Fruit fly (Drosophila melanogaster) whole organism, pupa: ENCODE results near the gene elm.
A peak's percentile ranks its signal among the peaks of the same experiment; 100 is the strongest.

Experiments
- CG10348 ChIP-seq: fragments of 200-800 bp; sonication (Bioruptor generic); IDR thresholded peaks from 2 replicates; pipeline ENCODE4 v1.3.6; 2022; ENCODE audit warnings: missing biosample characterization, missing genetic modification characterization
- CG12605 ChIP-seq: fragments of 200-800 bp; sonication (Bioruptor generic); IDR thresholded peaks from 2 replicates; pipeline ENCODE4 v1.3.6; 2022; ENCODE audit warnings: missing biosample characterization, missing genetic modification characterization
- CG13204 ChIP-seq: fragments of 200-800 bp; sonication (Bioruptor generic); optimal IDR thresholded peaks from 2 replicates; lab custom pipeline; 2018; ENCODE audit warnings: missing biosample characterization, mild to moderate bottlenecking, missing genetic modification characterization, moderate library complexity
- CG14655 ChIP-seq: fragments of 200-800 bp; sonication (Bioruptor generic); optimal IDR thresholded peaks from 3 replicates; lab custom pipeline; 2017; ENCODE audit warnings: mild to moderate bottlenecking, missing biosample characterization, missing genetic modification reagents, missing genetic modification characterization
- CG15710 ChIP-seq: fragments of 200-800 bp; sonication (Bioruptor generic); optimal IDR thresholded peaks from 2 replicates; lab custom pipeline; 2018; ENCODE audit warnings: missing biosample characterization, mild to moderate bottlenecking, missing genetic modification characterization, moderate library complexity
- CG17806 ChIP-seq: fragments of 200-800 bp; sonication (Bioruptor generic); optimal IDR thresholded peaks from 2 replicates; lab custom pipeline; 2018; ENCODE audit warnings: missing biosample characterization, mild to moderate bottlenecking, missing genetic modification characterization, moderate library complexity
- CG32121 ChIP-seq: fragments of 200-800 bp; sonication (Bioruptor generic); IDR thresholded peaks from 2 replicates; pipeline ENCODE4 v1.3.6; 2022; ENCODE audit warnings: missing biosample characterization, missing genetic modification characterization
- CG34367 ChIP-seq: fragments of 200-800 bp; sonication (Bioruptor generic); optimal IDR thresholded peaks from 2 replicates; lab custom pipeline; 2018; ENCODE audit warnings: missing biosample characterization, mild to moderate bottlenecking, missing genetic modification characterization
- CG4496 ChIP-seq: fragments of 200-800 bp; sonication (Bioruptor generic); IDR thresholded peaks from 3 replicates; pipeline ENCODE4 v1.3.6; 2022; ENCODE audit warnings: missing biosample characterization, missing genetic modification characterization
- CG8159 ChIP-seq: fragments of 200-800 bp; sonication (Bioruptor generic); optimal IDR thresholded peaks from 3 replicates; lab custom pipeline; 2018; ENCODE audit warnings: missing biosample characterization, mild to moderate bottlenecking, missing genetic modification characterization, moderate library complexity
- CG8301 ChIP-seq: fragments of 200-800 bp; sonication (Bioruptor generic); optimal IDR thresholded peaks from 2 replicates; lab custom pipeline; 2018; ENCODE audit warnings: missing biosample characterization, mild to moderate bottlenecking, missing genetic modification characterization
- CG9948 ChIP-seq: fragments of 200-800 bp; sonication (Bioruptor generic); optimal IDR thresholded peaks from 2 replicates; lab custom pipeline; 2018; ENCODE audit warnings: missing biosample characterization, mild to moderate bottlenecking, missing genetic modification characterization, moderate library complexity
- D1 ChIP-seq: fragments of 200-800 bp; sonication (Bioruptor generic); optimal IDR thresholded peaks from 2 replicates; lab custom pipeline; 2018; ENCODE audit warnings: missing biosample characterization, mild to moderate bottlenecking, missing genetic modification characterization, moderate library complexity
- EcR ChIP-seq: fragments of 200-800 bp; sonication (Bioruptor generic); optimal IDR thresholded peaks from 3 replicates; lab custom pipeline; 2019; ENCODE audit warnings: missing biosample characterization, missing genetic modification characterization, mild to moderate bottlenecking, moderate library complexity, missing genetic modification reagents
- Ets98B ChIP-seq: fragments of 200-800 bp; sonication (Bioruptor generic); IDR thresholded peaks from 2 replicates; pipeline ENCODE4 v1.3.6; 2022; ENCODE audit warnings: missing biosample characterization, missing genetic modification characterization
- Pif1A ChIP-seq: fragments of 200-800 bp; sonication (Bioruptor generic); optimal IDR thresholded peaks from 3 replicates; lab custom pipeline; 2016; ENCODE audit warnings: missing biosample characterization, missing genetic modification characterization
- Pif1B ChIP-seq: fragments of 200-800 bp; sonication (Bioruptor generic); optimal IDR thresholded peaks from 3 replicates; lab custom pipeline; 2016; ENCODE audit warnings: missing biosample characterization, missing genetic modification characterization
- Snoo ChIP-seq: fragments of 200-800 bp; sonication (Bioruptor generic); optimal IDR thresholded peaks from 3 replicates; lab custom pipeline; 2017; ENCODE audit warnings: missing biosample characterization, mild to moderate bottlenecking, missing genetic modification characterization, inconsistent platforms
- fd96Ca ChIP-seq: fragments of 200-800 bp; sonication (Bioruptor generic); IDR thresholded peaks from 3 replicates; pipeline ENCODE4 v1.3.6; 2022; ENCODE audit warnings: missing biosample characterization, missing genetic modification characterization
- gl ChIP-seq: fragments of 200-800 bp; sonication (Bioruptor generic); optimal IDR thresholded peaks from 2 replicates; lab custom pipeline; 2018; ENCODE audit warnings: missing biosample characterization, mild to moderate bottlenecking, missing genetic modification characterization
- rn ChIP-seq: fragments of 200-800 bp; sonication (Bioruptor generic); IDR thresholded peaks from 2 replicates; pipeline ENCODE4 v1.3.6; 2022; ENCODE audit warnings: missing biosample characterization, missing genetic modification characterization

The elm gene

dm6 chr3R:5671265-5671663 is 16.6 kb upstream of the elm start:
- TF ChIP-seq Pif1B (GFP tag; lab: Kevin White, UChicago) (no peak), CG14655 (GFP tag; lab: Kevin White, UChicago) (peak; percentile 20), Pif1A (GFP tag; lab: Kevin White, UChicago) (no peak), EcR (GFP tag; lab: Kevin White, UChicago) (peak; percentile 75), gl (peak; percentile 1), CG34367 (tag; lab: Kevin White, UChicago) (peak; percentile 8), Ets98B (GFP tag; lab: Robert Waterston, UW) (no peak), CG32121 (GFP tag; lab: Robert Waterston, UW) (no peak), fd96Ca (GFP tag; lab: Robert Waterston, UW) (no peak; the same call in 2 of the 3 replicates), CG12605 (peak; percentile 59), CG4496 (GFP tag; lab: Robert Waterston, UW) (peak; percentile 59; the same call in 1 of the 3 replicates), CG10348 (GFP tag; lab: Robert Waterston, UW) (no peak)

dm6 chr3R:5670660-5671264 is 16.1 kb upstream of the elm start:
- TF ChIP-seq EcR (GFP tag; lab: Kevin White, UChicago) (no peak), D1 (tag; lab: Kevin White, UChicago) (no peak), CG14655 (GFP tag; lab: Kevin White, UChicago) (peak; percentile 33), CG10348 (GFP tag; lab: Robert Waterston, UW) (no peak), gl (peak; percentile 30), Snoo (tag; lab: Kevin White, UChicago) (no peak), CG15710 (peak; percentile 24), fd96Ca (GFP tag; lab: Robert Waterston, UW) (no peak), CG8159 (tag; lab: Kevin White, UChicago) (peak; percentile 18), CG12605 (no peak), CG17806 (tag; lab: Kevin White, UChicago) (peak; percentile 0), CG9948 (tag; lab: Kevin White, UChicago) (no peak)

dm6 chr3R:5669740-5670659 is 15.3 kb upstream of the elm start:
- TF ChIP-seq CG15710: no peak
- no peak for TF ChIP-seq CG4496 (GFP tag; lab: Robert Waterston, UW)
- no peak for TF ChIP-seq D1 (tag; lab: Kevin White, UChicago)
- TF ChIP-seq rn (GFP tag; lab: Robert Waterston, UW): no peak
- TF ChIP-seq CG10348 (GFP tag; lab: Robert Waterston, UW): no peak
- TF ChIP-seq Snoo (tag; lab: Kevin White, UChicago): no peak
- no peak for TF ChIP-seq CG32121 (GFP tag; lab: Robert Waterston, UW)
- no peak for TF ChIP-seq EcR (GFP tag; lab: Kevin White, UChicago)
- no peak for TF ChIP-seq Pif1B (GFP tag; lab: Kevin White, UChicago)
- TF ChIP-seq CG9948 (tag; lab: Kevin White, UChicago): no peak
- no peak for TF ChIP-seq CG17806 (tag; lab: Kevin White, UChicago)
- TF ChIP-seq gl: no peak
- TF ChIP-seq CG12605: no peak
- no peak for TF ChIP-seq CG34367 (tag; lab: Kevin White, UChicago)
- no peak for TF ChIP-seq CG8159 (tag; lab: Kevin White, UChicago)

DNA sequence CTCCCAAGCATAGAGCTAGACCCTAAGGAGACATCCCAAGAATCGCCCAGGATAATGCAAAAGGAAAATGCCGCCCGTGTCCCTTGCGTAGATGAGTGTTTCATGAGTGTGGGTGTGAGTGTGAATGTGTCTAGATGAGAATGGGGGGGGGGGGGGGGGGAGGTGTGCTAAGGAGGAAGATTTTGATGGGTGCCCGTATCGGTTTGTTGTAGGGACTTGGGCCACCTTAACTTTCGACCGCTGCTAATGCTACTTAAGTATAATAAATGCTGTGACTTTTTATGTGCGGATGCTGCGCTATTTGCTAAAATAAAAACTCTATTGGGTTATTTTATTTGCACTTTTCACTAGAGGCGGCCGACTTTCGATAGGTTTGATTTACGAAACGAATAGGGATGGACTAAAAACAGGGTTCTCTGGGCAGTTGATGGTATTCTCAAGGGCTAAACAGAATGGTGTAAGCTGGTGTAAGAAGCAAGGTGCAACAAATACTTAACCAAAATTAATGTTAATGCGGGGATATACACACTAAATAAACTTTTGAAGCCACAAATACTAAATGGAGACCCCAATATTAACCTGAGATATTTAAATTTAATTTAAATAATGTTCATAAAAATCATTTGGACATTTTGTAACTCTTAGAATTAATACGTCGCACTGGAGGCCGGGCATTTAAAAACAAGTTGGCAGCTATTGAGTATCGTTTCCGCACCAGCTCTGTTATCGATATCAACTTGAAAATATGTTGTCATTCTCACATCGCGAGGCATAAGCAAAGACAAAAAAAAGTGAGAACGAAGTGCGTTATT is 14.5 kb upstream of the elm start, which contains the start of the genes Xe7 and Atg17:
TSS of gene Xe7 (minus strand) at position 407 of the 812 bp plus-strand sequence.
TSS of gene Atg17 (plus strand) at position 786 of the 812 bp plus-strand sequence.
- TF ChIP-seq CG15710: peak; percentile 92
- peak; percentile 80 for TF ChIP-seq CG34367 (tag; lab: Kevin White, UChicago)
- TF ChIP-seq CG12605: peak; percentile 60
- TF ChIP-seq Pif1B (GFP tag; lab: Kevin White, UChicago): peak; percentile 83
- TF ChIP-seq gl: peak; percentile 39
- TF ChIP-seq Pif1A (GFP tag; lab: Kevin White, UChicago): peak; percentile 87
- no peak for TF ChIP-seq CG14655 (GFP tag; lab: Kevin White, UChicago)
- TF ChIP-seq EcR (GFP tag; lab: Kevin White, UChicago): no peak
- TF ChIP-seq CG10348 (GFP tag; lab: Robert Waterston, UW): peak; percentile 79; the same call in 1 of the 2 replicates
- peak; percentile 86 for TF ChIP-seq CG17806 (tag; lab: Kevin White, UChicago)
- TF ChIP-seq CG8159 (tag; lab: Kevin White, UChicago): peak; percentile 88
- no peak for TF ChIP-seq D1 (tag; lab: Kevin White, UChicago)
- no peak for TF ChIP-seq CG13204 (GFP tag; lab: Kevin White, UChicago)
- peak; percentile 93 for TF ChIP-seq fd96Ca (GFP tag; lab: Robert Waterston, UW)
- peak; percentile 89 for TF ChIP-seq CG9948 (tag; lab: Kevin White, UChicago)
- peak; percentile 88 for TF ChIP-seq CG32121 (GFP tag; lab: Robert Waterston, UW)
- peak; percentile 90 for TF ChIP-seq CG4496 (GFP tag; lab: Robert Waterston, UW)
- peak; percentile 83 for TF ChIP-seq rn (GFP tag; lab: Robert Waterston, UW)
- TF ChIP-seq Snoo (tag; lab: Kevin White, UChicago): peak; percentile 89
- peak; percentile 85 for TF ChIP-seq Ets98B (GFP tag; lab: Robert Waterston, UW)
- peak; percentile 86 for TF ChIP-seq CG8301
- TF ChIP-seq, all 21 proteins: peak for 17
